Worm (Caenorhabditis elegans) whole organism, L2 larva: ENCODE measurements around the gene nhr-109.

Experiments
- C34F6.9 ChIP-seq: fragments of 150-350 bp; optimal IDR thresholded peaks from 2 replicates; lab custom pipeline; 2014; ENCODE audit warnings: missing biosample characterization, missing genetic modification characterization
- R02D3.7 ChIP-seq: fragments of 150-350 bp; optimal IDR thresholded peaks from 2 replicates; lab custom pipeline; 2014; ENCODE audit warnings: missing biosample characterization, missing genetic modification characterization
- ZK546.5 ChIP-seq: sonication (generic microtip); optimal IDR thresholded peaks from 2 replicates; lab custom pipeline; 2017; ENCODE audit warnings: missing biosample characterization, missing genetic modification characterization
- aly-2 ChIP-seq: fragments of 150-350 bp; optimal IDR thresholded peaks from 2 replicates; lab custom pipeline; 2014; ENCODE audit warnings: missing biosample characterization, missing genetic modification characterization
- ama-1 ChIP-seq: fragments of 150-350 bp; optimal IDR thresholded peaks from 2 replicates; lab custom pipeline; 2018; ENCODE audit warnings: inconsistent platforms
- blmp-1 ChIP-seq: sonication (generic microtip); optimal IDR thresholded peaks from 2 replicates; lab custom pipeline; 2017; ENCODE audit warnings: missing genetic modification characterization, mild to moderate bottlenecking, missing compliant biosample characterization, antibody characterized with exemption, moderate library complexity; ENCODE audit not compliant: insufficient read depth
- ceh-16 ChIP-seq: fragments of 150-350 bp; optimal IDR thresholded peaks from 2 replicates; lab custom pipeline; 2014; ENCODE audit warnings: missing biosample characterization, missing genetic modification characterization
- ceh-82 ChIP-seq: fragments of 150-350 bp; optimal IDR thresholded peaks from 2 replicates; lab custom pipeline; 2014; ENCODE audit warnings: missing biosample characterization, missing genetic modification characterization
- crh-2 ChIP-seq: sonication (generic microtip); optimal IDR thresholded peaks from 2 replicates; lab custom pipeline; 2017; ENCODE audit warnings: missing biosample characterization, missing genetic modification characterization
- egl-27 ChIP-seq: sonication (generic microtip); optimal IDR thresholded peaks from 3 replicates; lab custom pipeline; 2017; ENCODE audit warnings: missing biosample characterization, missing genetic modification reagents, missing genetic modification characterization
- fos-1 ChIP-seq: fragments of 150-350 bp; optimal IDR thresholded peaks from 2 replicates; lab custom pipeline; 2014; ENCODE audit warnings: missing biosample characterization, missing genetic modification characterization
- gmeb-1 ChIP-seq: fragments of 150-350 bp; optimal IDR thresholded peaks from 2 replicates; lab custom pipeline; 2014; ENCODE audit warnings: missing biosample characterization, missing genetic modification characterization
- lin-11 ChIP-seq: fragments of 150-350 bp; sonication (generic microtip); optimal IDR thresholded peaks from 2 replicates; lab custom pipeline; 2014; ENCODE audit warnings: missing biosample characterization, missing genetic modification characterization, inconsistent platforms, mixed read lengths
- lin-13 ChIP-seq: fragments of 150-350 bp; optimal IDR thresholded peaks from 2 replicates; lab custom pipeline; 2014; ENCODE audit warnings: missing biosample characterization, missing genetic modification reagents, missing genetic modification characterization
- lin-39 ChIP-seq: fragments of 150-350 bp; optimal IDR thresholded peaks from 2 replicates; lab custom pipeline; 2014; ENCODE audit warnings: missing biosample characterization, missing genetic modification reagents, missing genetic modification characterization
- lsy-2 ChIP-seq, 2 experiments: fragments of 150-350 bp in 1 of 2; sonication (generic microtip) in 1 of 2; optimal IDR thresholded peaks; 2 replicates each; lab custom pipeline; 2014 to 2017; ENCODE audit warnings: missing biosample characterization in 2 of 2, missing genetic modification characterization in 2 of 2
- mbf-1 ChIP-seq: sonication (generic microtip); optimal IDR thresholded peaks from 2 replicates; lab custom pipeline; 2017; ENCODE audit warnings: missing biosample characterization, missing genetic modification characterization
- nhr-10 ChIP-seq: sonication (generic microtip); optimal IDR thresholded peaks from 2 replicates; lab custom pipeline; 2017; ENCODE audit warnings: missing biosample characterization, missing genetic modification characterization
- nhr-11 ChIP-seq: fragments of 150-350 bp; optimal IDR thresholded peaks from 2 replicates; lab custom pipeline; 2014; ENCODE audit warnings: missing biosample characterization, missing genetic modification characterization
- nhr-12 ChIP-seq: fragments of 150-350 bp; optimal IDR thresholded peaks from 2 replicates; lab custom pipeline; 2014; ENCODE audit warnings: missing biosample characterization, missing genetic modification characterization
- nhr-21 ChIP-seq: fragments of 150-350 bp; optimal IDR thresholded peaks from 2 replicates; lab custom pipeline; 2014; ENCODE audit warnings: missing biosample characterization, missing genetic modification characterization
- nhr-25 ChIP-seq: fragments of 150-350 bp; sonication (generic microtip); optimal IDR thresholded peaks from 3 replicates; lab custom pipeline; 2014; ENCODE audit warnings: missing biosample characterization, missing genetic modification characterization
- nhr-6 ChIP-seq: fragments of 150-350 bp; optimal IDR thresholded peaks from 2 replicates; lab custom pipeline; 2014; ENCODE audit warnings: missing biosample characterization, missing genetic modification characterization
- nhr-77 ChIP-seq: fragments of 150-350 bp; optimal IDR thresholded peaks from 2 replicates; lab custom pipeline; 2014; ENCODE audit warnings: missing biosample characterization, missing genetic modification characterization
- sem-4 ChIP-seq: fragments of 150-350 bp; optimal IDR thresholded peaks from 2 replicates; lab custom pipeline; 2014; ENCODE audit warnings: missing biosample characterization, missing genetic modification reagents, missing genetic modification characterization
- skn-1 ChIP-seq: sonication (generic microtip); optimal IDR thresholded peaks from 2 replicates; lab custom pipeline; 2017; ENCODE audit warnings: missing biosample characterization, missing genetic modification characterization
- sma-3 ChIP-seq: sonication (generic microtip); optimal IDR thresholded peaks from 2 replicates; lab custom pipeline; 2016; ENCODE audit warnings: missing genetic modification reagents, missing genetic modification characterization, missing compliant biosample characterization
- sma-9 ChIP-seq, 2 experiments: fragments of 150-350 bp in 1 of 2; sonication (generic microtip) in 1 of 2; optimal IDR thresholded peaks; 2 replicates each; lab custom pipeline; 2014 to 2016; ENCODE audit warnings: missing genetic modification characterization in 2 of 2, mild to moderate bottlenecking in 1 of 2, missing biosample characterization in 1 of 2, missing compliant biosample characterization in 1 of 2, missing genetic modification reagents in 1 of 2, moderate library complexity in 1 of 2
- unc-39 ChIP-seq: fragments of 150-350 bp; optimal IDR thresholded peaks from 2 replicates; lab custom pipeline; 2014; ENCODE audit warnings: missing biosample characterization, missing genetic modification characterization
- unc-55 ChIP-seq: fragments of 150-350 bp; sonication (generic microtip); optimal IDR thresholded peaks from 3 replicates; lab custom pipeline; 2014; ENCODE audit warnings: missing biosample characterization, missing genetic modification reagents, missing genetic modification characterization
- unc-62 ChIP-seq: fragments of 150-350 bp; optimal IDR thresholded peaks from 2 replicates; lab custom pipeline; 2014; ENCODE audit warnings: missing biosample characterization, missing genetic modification reagents, missing genetic modification characterization
- zag-1 ChIP-seq: fragments of 150-350 bp; optimal IDR thresholded peaks from 2 replicates; lab custom pipeline; 2014; ENCODE audit warnings: missing biosample characterization, missing genetic modification characterization
- ztf-11 ChIP-seq: sonication (generic microtip); optimal IDR thresholded peaks from 2 replicates; lab custom pipeline; 2017; ENCODE audit warnings: missing biosample characterization, missing genetic modification characterization

nhr-109 gene

ce11 chrII:4462842-4463241, 29.7 kb downstream of the nhr-109 start:
- TF ChIP-seq aly-2 (tag; lab: Kevin White, UChicago) (no peak), ceh-16 (tag; lab: Kevin White, UChicago) (no peak), mbf-1 (tag; lab: Kevin White, UChicago) (no peak)

- TF ChIP-seq unc-62 (GFP tag; lab: Kevin White, UChicago) = no peak
- no peak for TF ChIP-seq ZK546.5
- TF ChIP-seq nhr-77 (tag; lab: Kevin White, UChicago) = no peak
- TF ChIP-seq C34F6.9 (tag; lab: Kevin White, UChicago) = no peak
- TF ChIP-seq ama-1 = no peak
- no peak for TF ChIP-seq nhr-10 (tag; lab: Kevin White, UChicago)
- no peak for TF ChIP-seq unc-55 (GFP tag; lab: Kevin White, UChicago)
- no peak for TF ChIP-seq sma-9 (GFP tag; optimal IDR thresholded peaks at IDR 0.05; lab: Kevin White, UChicago)
- TF ChIP-seq sma-9 (tag; optimal IDR thresholded peaks at IDR 0.05; lab: Kevin White, UChicago) = no peak
- TF ChIP-seq sem-4 (tag; lab: Kevin White, UChicago) = no peak
- TF ChIP-seq nhr-11 = no peak
- TF ChIP-seq lin-11 (tag; lab: Kevin White, UChicago) = no peak
- TF ChIP-seq crh-2 (tag; lab: Kevin White, UChicago) = no peak
- no peak for TF ChIP-seq egl-27 (tag; lab: Kevin White, UChicago)
- TF ChIP-seq, all 48 proteins: peak for 0
Measured at ce11 chrII:4467869-4468268, 34.7 kb downstream of the nhr-109 start, which contains the start of gene W06B4.2. Gene W06B4.2 (plus strand): TSS chrII:4468169.

ce11 chrII:4468897-4469459, 35.8 kb downstream of the nhr-109 start:
- TF ChIP-seq fos-1 (tag; lab: Kevin White, UChicago) (peak; percentile 67), sma-9 (GFP tag; optimal IDR thresholded peaks at IDR 0.05; lab: Kevin White, UChicago) (no peak), sma-9 (tag; optimal IDR thresholded peaks at IDR 0.05; lab: Kevin White, UChicago) (no peak), lin-39 (no peak)
- TF ChIP-seq, all 48 proteins: peak for 1

ce11 chrII:4470972-4471645, 37.9 kb downstream of the nhr-109 start, which contains the start of gene W06B4.1:
Gene W06B4.1 (plus strand): TSS chrII:4471595.
- TF ChIP-seq nhr-12 = no peak
- no peak for TF ChIP-seq unc-55 (GFP tag; lab: Kevin White, UChicago)
- no peak for TF ChIP-seq ceh-82
- no peak for TF ChIP-seq skn-1
- TF ChIP-seq aly-2 (tag; lab: Kevin White, UChicago) = no peak
- TF ChIP-seq lsy-2 (tag; optimal IDR thresholded peaks at IDR 0.05; lab: Kevin White, UChicago) = no peak
- no peak for TF ChIP-seq ama-1
- TF ChIP-seq lin-13 (GFP tag; lab: Kevin White, UChicago) = no peak
- TF ChIP-seq nhr-21 (tag; lab: Kevin White, UChicago) = no peak

- TF ChIP-seq C34F6.9 (tag; lab: Kevin White, UChicago) (no peak), lin-13 (GFP tag; lab: Kevin White, UChicago) (no peak), nhr-6 (no peak)
- TF ChIP-seq, all 48 proteins: peak for 0
Measured at ce11 chrII:4474005-4474655, 41.0 kb downstream of the nhr-109 start.

ce11 chrII:4478303-4478702, 45.1 kb downstream of the nhr-109 start, which contains the start of gene T05C1.1:
Gene T05C1.1 (plus strand): TSS chrII:4478603.
- no peak for TF ChIP-seq R02D3.7 (tag; lab: Kevin White, UChicago)
- no peak for TF ChIP-seq nhr-6
- TF ChIP-seq lin-39 = no peak
- no peak for TF ChIP-seq fos-1 (tag; lab: Kevin White, UChicago)
- TF ChIP-seq lin-11 (tag; lab: Kevin White, UChicago) = no peak
- no peak for TF ChIP-seq sma-3 (GFP tag; lab: Kevin White, UChicago)
- TF ChIP-seq mbf-1 (tag; lab: Kevin White, UChicago) = no peak
- no peak for TF ChIP-seq ZK546.5
- TF ChIP-seq ztf-11 (tag; lab: Kevin White, UChicago) = no peak
- no peak for TF ChIP-seq gmeb-1
- TF ChIP-seq unc-55 (GFP tag; lab: Kevin White, UChicago) = no peak
- no peak for TF ChIP-seq skn-1
- no peak for TF ChIP-seq ama-1
- no peak for TF ChIP-seq nhr-10 (tag; lab: Kevin White, UChicago)
- TF ChIP-seq nhr-25 = no peak
- TF ChIP-seq blmp-1 (tag; lab: Kevin White, UChicago) = no peak
- no peak for TF ChIP-seq zag-1 (tag; lab: Kevin White, UChicago)
- no peak for TF ChIP-seq nhr-12
- no peak for TF ChIP-seq unc-39 (tag; lab: Kevin White, UChicago)
